Worm (Caenorhabditis elegans) whole organism, early embryonic: ENCODE data around the gene F22E12.3.
"Not testable (repeated sequence)": the region's sequence is repeated elsewhere in the genome, so short reads cannot be mapped to it uniquely, and the experiment has no call there.

Experiments
- ceh-13 ChIP-seq: fragments of 200-800 bp; sonication (Bioruptor generic); optimal IDR thresholded peaks from 2 replicates; lab custom pipeline; 2018; ENCODE audit warnings: mild to moderate bottlenecking, missing genetic modification characterization, missing compliant biosample characterization
- flt-1 ChIP-seq: fragments of 200-800 bp; sonication (Bioruptor generic); IDR thresholded peaks from 2 replicates; pipeline ENCODE4 v1.3.6; 2022; ENCODE audit warnings: missing genetic modification characterization, missing compliant biosample characterization

DNA sequence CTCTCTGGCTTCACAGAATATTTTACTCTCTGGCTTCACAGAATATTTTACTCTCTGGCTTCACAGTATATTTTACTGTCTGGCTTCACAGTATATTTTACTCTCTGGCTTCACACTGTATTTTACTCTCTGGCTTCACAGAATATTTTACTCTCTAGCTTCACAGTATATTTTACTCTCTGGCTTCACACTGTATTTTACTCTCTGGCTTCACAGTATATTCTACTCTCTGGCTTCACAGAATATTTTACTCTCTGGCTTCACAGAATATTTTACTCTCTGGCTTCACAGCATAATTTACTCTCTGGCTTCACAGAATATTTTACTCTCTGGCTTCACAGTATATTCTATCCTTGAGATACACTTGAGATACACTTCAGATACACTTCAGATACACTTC, 12.8 kb downstream of the F22E12.3 start:
- peak; percentile 71 for TF ChIP-seq flt-1 (GFP tag; lab: Robert Waterston, UW)
- TF ChIP-seq ceh-13: not testable (repeated sequence)
